Worm (Caenorhabditis elegans): Measurements from ENCODE around the gene srh-239.

The srh-239 gene

ce11 chrV:15466017-15466416 is 20.5 kb downstream of the srh-239 start:
- no peak for TF ChIP-seq R02D3.7 (tag; optimal IDR thresholded peaks at IDR 0.05)
- TF ChIP-seq nhr-28 (tag; optimal IDR thresholded peaks at IDR 0.05), result no peak
- no peak for TF ChIP-seq snpc-4 (tag; optimal IDR thresholded peaks at IDR 0.05)
- TF ChIP-seq fkh-10 (GFP tag; optimal IDR thresholded peaks at IDR 0.05), result no peak
- no peak for TF ChIP-seq ztf-11 (tag; optimal IDR thresholded peaks at IDR 0.05)
- TF ChIP-seq fos-1 (tag; optimal IDR thresholded peaks at IDR 0.05), result no peak
- TF ChIP-seq nhr-11 (tag; optimal IDR thresholded peaks at IDR 0.05), result no peak
- TF ChIP-seq jun-1 (tag; optimal IDR thresholded peaks at IDR 0.05), result no peak
- no peak for TF ChIP-seq ztf-4 (tag; optimal IDR thresholded peaks at IDR 0.05)

- TF ChIP-seq sea-2 (GFP tag; optimal IDR thresholded peaks at IDR 0.05) (no peak), zag-1 (tag; optimal IDR thresholded peaks at IDR 0.05) (no peak), pha-4 (tag; optimal IDR thresholded peaks at IDR 0.05) (no peak), nhr-25 (tag; optimal IDR thresholded peaks at IDR 0.05) (no peak), unc-39 (tag; optimal IDR thresholded peaks at IDR 0.05) (no peak), nfya-1 (tag; optimal IDR thresholded peaks at IDR 0.05; ENCODE audit: insufficient read depth) (no peak), ztf-4 (tag; optimal IDR thresholded peaks at IDR 0.05) (no peak), ceh-28 (tag; optimal IDR thresholded peaks at IDR 0.05) (no peak), nhr-12 (tag; optimal IDR thresholded peaks at IDR 0.05) (no peak), nhr-11 (tag; optimal IDR thresholded peaks at IDR 0.05) (no peak), nhr-23 (tag; optimal IDR thresholded peaks at IDR 0.05) (no peak), lsy-12 (tag; optimal IDR thresholded peaks at IDR 0.05) (no peak), ceh-16 (tag; optimal IDR thresholded peaks at IDR 0.05) (no peak), fkh-2 (tag; optimal IDR thresholded peaks at IDR 0.05) (no peak), jun-1 (tag; optimal IDR thresholded peaks at IDR 0.05) (no peak), lin-15B (tag; optimal IDR thresholded peaks at IDR 0.05) (no peak), mdl-1 (tag; optimal IDR thresholded peaks at IDR 0.05) (no peak), fkh-10 (GFP tag; optimal IDR thresholded peaks at IDR 0.05) (no peak), ZK546.5 (tag; optimal IDR thresholded peaks at IDR 0.05) (no peak)
Observed at ce11 chrV:15466719-15467118, 21.2 kb downstream of the srh-239 start.

ce11 chrV:15471029-15471428 is 25.5 kb downstream of the srh-239 start, which contains the start of gene dpf-1:
Gene dpf-1 (plus strand): TSS chrV:15471329.
- TF ChIP-seq pqm-1 (tag; optimal IDR thresholded peaks at IDR 0.05), result no peak
- TF ChIP-seq sea-2 (GFP tag; optimal IDR thresholded peaks at IDR 0.05), result no peak
- TF ChIP-seq elt-1 (tag; optimal IDR thresholded peaks at IDR 0.05), result no peak

ce11 chrV:15478597-15478996 is 33.1 kb downstream of the srh-239 start, which contains the start of gene C06B8.2:
Gene C06B8.2 (minus strand): TSS chrV:15478749.
- TF ChIP-seq pqm-1 (tag; optimal IDR thresholded peaks at IDR 0.05) (peak; percentile 54), nhr-76 (tag; optimal IDR thresholded peaks at IDR 0.05) (no peak), ama-1 (optimal IDR thresholded peaks at IDR 0.05) (no peak), nhr-237 (tag; optimal IDR thresholded peaks at IDR 0.05) (no peak), elt-2 (tag; optimal IDR thresholded peaks at IDR 0.05) (peak; percentile 40), ceh-82 (tag; optimal IDR thresholded peaks at IDR 0.05) (no peak), pha-4 (tag; optimal IDR thresholded peaks at IDR 0.05) (peak; percentile 52)

- no peak for TF ChIP-seq ceh-16 (tag; optimal IDR thresholded peaks at IDR 0.05)
- TF ChIP-seq pqm-1 (tag; optimal IDR thresholded peaks at IDR 0.05), result peak; percentile 68
- TF ChIP-seq elt-2 (tag; optimal IDR thresholded peaks at IDR 0.05), result peak; percentile 45
Observed at ce11 chrV:15479107-15479506, 33.6 kb downstream of the srh-239 start.

- no peak for TF ChIP-seq mdl-1 (tag; optimal IDR thresholded peaks at IDR 0.05)
- no peak for TF ChIP-seq elt-2 (tag; optimal IDR thresholded peaks at IDR 0.05)
- no peak for TF ChIP-seq ama-1 (optimal IDR thresholded peaks at IDR 0.05)
- no peak for TF ChIP-seq fos-1 (tag; optimal IDR thresholded peaks at IDR 0.05)
- no peak for TF ChIP-seq lin-15B (tag; optimal IDR thresholded peaks at IDR 0.05)
- TF ChIP-seq unc-39 (tag; optimal IDR thresholded peaks at IDR 0.05), result no peak
- TF ChIP-seq fkh-2 (tag; optimal IDR thresholded peaks at IDR 0.05), result no peak
Observed at ce11 chrV:15479825-15480224, 34.3 kb downstream of the srh-239 start.

Measured in whole organism, L3 larva.